Worm (Caenorhabditis elegans) whole organism, mixed stage, embryonic: ENCODE measurements around the gene F19H8.2.

Source experiments
- bed-3 ChIP-seq: fragments of 200-800 bp; sonication (Bioruptor generic); optimal IDR thresholded peaks from 3 replicates; lab custom pipeline; 2018; ENCODE audit warnings: mild to moderate bottlenecking, missing genetic modification characterization, moderate library complexity, missing compliant biosample characterization
- ceh-39 ChIP-seq: fragments of 150-350 bp; optimal IDR thresholded peaks from 2 replicates; lab custom pipeline; 2014; ENCODE audit warnings: missing biosample characterization, missing genetic modification characterization
- ceh-43 ChIP-seq: fragments of 200-800 bp; sonication (Bioruptor generic); optimal IDR thresholded peaks from 2 replicates; lab custom pipeline; 2018; ENCODE audit warnings: mild to moderate bottlenecking, missing genetic modification characterization, moderate library complexity, missing compliant biosample characterization
- ceh-83 ChIP-seq: fragments of 200-800 bp; sonication (Bioruptor generic); optimal IDR thresholded peaks from 2 replicates; lab custom pipeline; 2018; ENCODE audit warnings: mild to moderate bottlenecking, missing genetic modification characterization, missing compliant biosample characterization
- ces-1 ChIP-seq: fragments of 150-350 bp; optimal IDR thresholded peaks from 2 replicates; lab custom pipeline; 2014; ENCODE audit warnings: missing biosample characterization, missing genetic modification reagents, missing genetic modification characterization
- cnd-1 ChIP-seq: fragments of 200-800 bp; sonication (Bioruptor generic); optimal IDR thresholded peaks from 2 replicates; lab custom pipeline; 2018; ENCODE audit warnings: mild to moderate bottlenecking, missing genetic modification characterization, missing compliant biosample characterization
- drap-1 ChIP-seq: fragments of 200-800 bp; sonication (Bioruptor generic); optimal IDR thresholded peaks from 3 replicates; lab custom pipeline; 2018; ENCODE audit warnings: mild to moderate bottlenecking, missing genetic modification characterization, missing compliant biosample characterization
- elt-3 ChIP-seq: fragments of 150-350 bp; optimal IDR thresholded peaks from 2 replicates; lab custom pipeline; 2014; ENCODE audit warnings: missing biosample characterization, missing genetic modification characterization
- flh-1 ChIP-seq: fragments of 200-800 bp; sonication (Bioruptor generic); optimal IDR thresholded peaks from 2 replicates; lab custom pipeline; 2018; ENCODE audit warnings: mild to moderate bottlenecking, missing genetic modification characterization, moderate library complexity, missing compliant biosample characterization
- ham-2 ChIP-seq: fragments of 200-800 bp; sonication (Bioruptor generic); optimal IDR thresholded peaks from 2 replicates; lab custom pipeline; 2018; ENCODE audit warnings: mild to moderate bottlenecking, missing genetic modification characterization, missing compliant biosample characterization
- lin-13 ChIP-seq: fragments of 150-350 bp; optimal IDR thresholded peaks from 2 replicates; lab custom pipeline; 2014; ENCODE audit warnings: missing biosample characterization, missing genetic modification characterization
- lsy-2 ChIP-seq: fragments of 150-350 bp; optimal IDR thresholded peaks from 2 replicates; lab custom pipeline; 2014; ENCODE audit warnings: missing biosample characterization, missing genetic modification characterization
- mep-1 ChIP-seq: fragments of 150-350 bp; optimal IDR thresholded peaks from 2 replicates; lab custom pipeline; 2017; ENCODE audit warnings: missing biosample characterization, missing genetic modification reagents, missing genetic modification characterization, inconsistent platforms
- mls-2 ChIP-seq: sonication (generic microtip); optimal IDR thresholded peaks from 2 replicates; lab custom pipeline; 2016; ENCODE audit warnings: mild to moderate bottlenecking, missing genetic modification characterization, moderate library complexity, missing compliant biosample characterization
- nhr-237 ChIP-seq: fragments of 150-350 bp; optimal IDR thresholded peaks from 2 replicates; lab custom pipeline; 2014; ENCODE audit warnings: missing biosample characterization, missing genetic modification characterization
- nhr-76 ChIP-seq: sonication (generic microtip); optimal IDR thresholded peaks from 2 replicates; lab custom pipeline; 2017; ENCODE audit warnings: missing biosample characterization, missing genetic modification characterization
- pha-4 ChIP-seq: fragments of 150-350 bp; optimal IDR thresholded peaks from 2 replicates; lab custom pipeline; 2018; ENCODE audit warnings: missing biosample characterization, missing genetic modification reagents, missing genetic modification characterization
- sptf-1 ChIP-seq: sonication (generic microtip); optimal IDR thresholded peaks from 2 replicates; lab custom pipeline; 2017; ENCODE audit warnings: mild to moderate bottlenecking, missing genetic modification characterization, moderate library complexity, missing compliant biosample characterization
- tbx-8 ChIP-seq: fragments of 200-800 bp; sonication (Bioruptor generic); optimal IDR thresholded peaks from 2 replicates; lab custom pipeline; 2018; ENCODE audit warnings: mild to moderate bottlenecking, missing genetic modification characterization, moderate library complexity, missing compliant biosample characterization
- unc-120 ChIP-seq: sonication (generic microtip); optimal IDR thresholded peaks from 2 replicates; lab custom pipeline; 2017; ENCODE audit warnings: missing genetic modification characterization, missing compliant biosample characterization; ENCODE audit not compliant: poor library complexity, severe bottlenecking
- unc-62 ChIP-seq: fragments of 150-350 bp; optimal IDR thresholded peaks from 2 replicates; lab custom pipeline; 2014; ENCODE audit warnings: missing biosample characterization, missing genetic modification reagents, missing genetic modification characterization
- zip-8 ChIP-seq: fragments of 150-350 bp; optimal IDR thresholded peaks from 2 replicates; lab custom pipeline; 2014; ENCODE audit warnings: missing biosample characterization, missing genetic modification characterization

Gene F19H8.2

ce11 chrII:14570541-14571160 lies 35.0 kb downstream of the F19H8.2 start:
- TF ChIP-seq tbx-8 (GFP tag; lab: Kevin White, UChicago) = no peak
- TF ChIP-seq ceh-83 = no peak
- no peak for TF ChIP-seq nhr-76 (tag; lab: Kevin White, UChicago)
- TF ChIP-seq pha-4 (tag; lab: Kevin White, UChicago) = no peak
- no peak for TF ChIP-seq ces-1 (GFP tag; lab: Kevin White, UChicago)
- no peak for TF ChIP-seq flh-1 (GFP tag; lab: Kevin White, UChicago)
- TF ChIP-seq mep-1 (tag; lab: Kevin White, UChicago) = no peak
- no peak for TF ChIP-seq drap-1 (GFP tag; lab: Kevin White, UChicago)
- TF ChIP-seq elt-3 (tag; lab: Kevin White, UChicago) = no peak
- no peak for TF ChIP-seq unc-62 (GFP tag; lab: Kevin White, UChicago)
- no peak for TF ChIP-seq ceh-39
- no peak for TF ChIP-seq lsy-2 (tag; lab: Kevin White, UChicago)
- no peak for TF ChIP-seq zip-8 (tag; lab: Kevin White, UChicago)

ce11 chrII:14569322-14569721 lies 36.3 kb downstream of the F19H8.2 start:
- TF ChIP-seq unc-62 (GFP tag; lab: Kevin White, UChicago) (no peak), tbx-8 (GFP tag; lab: Kevin White, UChicago) (no peak), ceh-83 (peak; percentile 18), lsy-2 (tag; lab: Kevin White, UChicago) (peak; percentile 10), ces-1 (GFP tag; lab: Kevin White, UChicago) (peak; percentile 81)

DNA sequence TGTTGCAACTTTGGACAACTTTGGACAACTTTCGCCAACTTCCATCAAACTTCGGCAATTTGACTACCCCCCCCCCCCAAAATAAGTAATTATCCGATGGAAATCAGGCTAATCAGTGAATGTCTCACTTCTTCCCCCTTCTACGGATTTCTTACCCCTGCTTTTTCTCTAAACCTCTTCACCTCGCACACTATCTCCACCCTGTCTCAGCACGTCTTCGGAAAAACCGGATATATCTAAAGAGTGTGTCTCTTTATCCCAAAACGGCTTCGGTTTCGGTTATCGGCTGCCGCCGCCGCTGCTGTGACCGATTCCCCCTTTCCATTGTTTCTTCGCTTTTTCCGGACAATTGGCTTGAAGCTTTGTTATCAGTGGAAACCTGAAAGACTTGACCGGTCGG lies 37.9 kb downstream of the F19H8.2 start:
- peak; percentile 55 for TF ChIP-seq ham-2
- no peak for TF ChIP-seq cnd-1 (tag; lab: Kevin White, UChicago)

ce11 chrII:14563766-14564370 lies 41.8 kb downstream of the F19H8.2 start:
- peak; percentile 85 for TF ChIP-seq lsy-2 (tag; lab: Kevin White, UChicago)

ce11 chrII:14561549-14562115 lies 44.0 kb downstream of the F19H8.2 start, which contains the start of gene mog-4:
mog-4 (minus strand) TSS chrII:14561599.
- TF ChIP-seq drap-1 (GFP tag; lab: Kevin White, UChicago) (peak; percentile 21), mls-2 (peak; percentile 20), unc-120 (tag; lab: Kevin White, UChicago) (peak; percentile 25), ces-1 (GFP tag; lab: Kevin White, UChicago) (peak; percentile 71), nhr-237 (tag; lab: Kevin White, UChicago) (peak; percentile 81), ceh-43 (GFP tag; lab: Kevin White, UChicago) (peak; percentile 8), ham-2 (peak; percentile 76), lin-13 (tag; lab: Kevin White, UChicago) (peak; percentile 46), lsy-2 (tag; lab: Kevin White, UChicago) (peak; percentile 95), sptf-1 (tag; lab: Kevin White, UChicago) (peak; percentile 7), cnd-1 (tag; lab: Kevin White, UChicago) (peak; percentile 20), bed-3 (GFP tag; lab: Kevin White, UChicago) (peak; percentile 1), mep-1 (tag; lab: Kevin White, UChicago) (peak; percentile 37)

DNA sequence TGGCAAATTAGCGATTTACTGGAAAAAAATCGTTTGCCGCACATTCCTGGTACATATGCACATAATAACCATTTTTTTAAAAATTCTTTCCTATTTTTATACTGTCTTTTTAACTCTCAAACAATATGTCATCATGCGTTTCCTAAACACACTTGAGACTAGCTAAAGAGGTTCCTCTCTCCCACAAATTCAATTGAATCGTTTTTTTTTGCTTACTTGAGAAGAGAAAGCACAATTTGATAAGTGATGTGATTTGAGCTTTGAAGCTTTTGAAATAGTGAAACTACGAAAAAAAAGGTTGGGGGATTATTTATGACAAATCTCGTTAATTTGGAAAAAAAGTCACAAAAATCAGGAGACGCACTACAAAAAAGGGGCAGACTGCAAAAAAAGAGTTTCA lies 50.6 kb downstream of the F19H8.2 start:
- TF ChIP-seq ces-1 (GFP tag; lab: Kevin White, UChicago) = peak; percentile 30
- no peak for TF ChIP-seq pha-4 (tag; lab: Kevin White, UChicago)
